Fruit fly (Drosophila melanogaster) whole organism, embryonic: ENCODE data around the gene RpL7A.

Experiments
- Bgb ChIP-seq: fragments of 200-800 bp; sonication (Bioruptor generic); IDR thresholded peaks from 2 replicates; pipeline ENCODE4 v1.3.6; 2022; ENCODE audit warnings: missing biosample characterization, missing genetic modification characterization; ENCODE audit not compliant: partially characterized antibody
- CG10147 ChIP-seq: fragments of 200-800 bp; sonication (Bioruptor generic); optimal IDR thresholded peaks from 2 replicates; lab custom pipeline; 2019; ENCODE audit warnings: missing biosample characterization, mild to moderate bottlenecking, missing genetic modification characterization, moderate library complexity
- CG10462 ChIP-seq: fragments of 200-800 bp; sonication (Bioruptor generic); optimal IDR thresholded peaks from 2 replicates; lab custom pipeline; 2016; ENCODE audit warnings: missing biosample characterization, missing genetic modification characterization
- CG10565 ChIP-seq: fragments of 200-800 bp; sonication (Bioruptor generic); optimal IDR thresholded peaks from 3 replicates; lab custom pipeline; 2016; ENCODE audit warnings: missing biosample characterization, mild to moderate bottlenecking, missing genetic modification characterization
- CG11247 ChIP-seq: fragments of 200-800 bp; sonication (Bioruptor generic); IDR thresholded peaks from 2 replicates; pipeline ENCODE4 v1.3.6; 2022; ENCODE audit warnings: missing biosample characterization, missing genetic modification characterization
- CG12659 ChIP-seq: fragments of 200-800 bp; sonication (Bioruptor generic); optimal IDR thresholded peaks from 3 replicates; lab custom pipeline; 2017; ENCODE audit warnings: mild to moderate bottlenecking, missing biosample characterization, missing genetic modification reagents, missing genetic modification characterization
- CG13775 ChIP-seq: fragments of 200-800 bp; sonication (Bioruptor generic); optimal IDR thresholded peaks from 3 replicates; lab custom pipeline; 2017; ENCODE audit warnings: missing biosample characterization, mild to moderate bottlenecking, missing genetic modification characterization
- CG14441 ChIP-seq: fragments of 200-800 bp; sonication (Bioruptor generic); IDR thresholded peaks from 2 replicates; pipeline ENCODE4 v1.3.6; 2022; ENCODE audit warnings: missing biosample characterization, missing genetic modification characterization
- CG15479 ChIP-seq: fragments of 200-800 bp; sonication (Bioruptor generic); optimal IDR thresholded peaks from 3 replicates; lab custom pipeline; 2019; ENCODE audit warnings: missing biosample characterization, mild to moderate bottlenecking, missing genetic modification characterization, moderate library complexity
- CG17361 ChIP-seq: fragments of 200-800 bp; sonication (Bioruptor generic); IDR thresholded peaks from 3 replicates; pipeline ENCODE4 v1.3.6; 2022; ENCODE audit warnings: missing biosample characterization, missing genetic modification characterization
- CG3726 ChIP-seq: fragments of 200-800 bp; sonication (Bioruptor generic); IDR thresholded peaks from 3 replicates; pipeline ENCODE4, ENCODE4 v1.3.6; 2022; ENCODE audit warnings: missing biosample characterization, missing genetic modification characterization
- CG3838 ChIP-seq: fragments of 200-800 bp; sonication (Bioruptor generic); optimal IDR thresholded peaks from 3 replicates; lab custom pipeline; 2016; ENCODE audit warnings: missing biosample characterization, missing genetic modification characterization
- CG4328 ChIP-seq: fragments of 200-800 bp; sonication (Bioruptor generic); optimal IDR thresholded peaks from 3 replicates; lab custom pipeline; 2017; ENCODE audit warnings: missing biosample characterization, missing genetic modification reagents, missing genetic modification characterization
- CG4730 ChIP-seq: fragments of 200-800 bp; sonication (Bioruptor generic); IDR thresholded peaks from 2 replicates; pipeline ENCODE4 v1.3.6; 2022; ENCODE audit warnings: missing biosample characterization, missing genetic modification characterization
- CG6683 ChIP-seq: fragments of 200-800 bp; sonication (Bioruptor generic); optimal IDR thresholded peaks from 2 replicates; lab custom pipeline; 2017; ENCODE audit warnings: missing biosample characterization, mild to moderate bottlenecking, missing genetic modification characterization, missing genetic modification reagents
- Dek ChIP-seq: fragments of 200-800 bp; sonication (Bioruptor generic); optimal IDR thresholded peaks from 3 replicates; lab custom pipeline; 2019; ENCODE audit warnings: missing biosample characterization, mild to moderate bottlenecking, missing genetic modification characterization, moderate library complexity
- Dfd ChIP-seq, 2 experiments: fragments of >200 bp; optimal IDR thresholded peaks; 2 replicates each; lab custom pipeline; 2017; ENCODE audit warnings: missing biosample characterization in 2 of 2, missing genetic modification characterization in 2 of 2
- Dip2 ChIP-seq: fragments of 200-800 bp; sonication (Bioruptor generic); IDR thresholded peaks from 2 replicates; pipeline ENCODE4 v1.3.6; 2022; ENCODE audit warnings: missing biosample characterization, missing genetic modification characterization
- Dip3 ChIP-seq: fragments of 200-800 bp; sonication (Bioruptor generic); optimal IDR thresholded peaks from 3 replicates; lab custom pipeline; 2016; ENCODE audit warnings: missing biosample characterization, missing genetic modification characterization
- Eip74EF ChIP-seq, 2 experiments: fragments of 200-800 bp in 1 of 2; fragments of >200 bp in 1 of 2; sonication (Bioruptor generic) in 1 of 2; optimal IDR thresholded peaks; 2 replicates each; lab custom pipeline; 2017 to 2019; ENCODE audit warnings: missing biosample characterization in 2 of 2, missing genetic modification characterization in 2 of 2, mild to moderate bottlenecking in 1 of 2, moderate library complexity in 1 of 2
- Ets97D ChIP-seq: fragments of 200-800 bp; sonication (Bioruptor generic); optimal IDR thresholded peaks from 3 replicates; lab custom pipeline; 2016; ENCODE audit warnings: missing biosample characterization, missing genetic modification characterization
- HLH54F ChIP-seq: fragments of 200-800 bp; sonication (Bioruptor generic); optimal IDR thresholded peaks from 3 replicates; lab custom pipeline; 2016; ENCODE audit warnings: missing biosample characterization, missing genetic modification characterization
- Hand ChIP-seq: fragments of 200-800 bp; sonication (Bioruptor generic); optimal IDR thresholded peaks from 2 replicates; lab custom pipeline; 2017; ENCODE audit warnings: mild to moderate bottlenecking, missing biosample characterization, missing genetic modification reagents, missing genetic modification characterization
- Hr3 ChIP-seq: fragments of 200-800 bp; sonication (Bioruptor generic); optimal IDR thresholded peaks from 3 replicates; lab custom pipeline; 2016; ENCODE audit warnings: missing biosample characterization, missing genetic modification characterization
- Mrtf ChIP-seq: fragments of 200-800 bp; sonication (Bioruptor generic); IDR thresholded peaks from 3 replicates; pipeline ENCODE4 v1.3.6; 2022; ENCODE audit warnings: missing biosample characterization, missing genetic modification characterization
- NfI ChIP-seq: fragments of 200-800 bp; sonication (Bioruptor generic); optimal IDR thresholded peaks from 3 replicates; lab custom pipeline; 2018; ENCODE audit warnings: missing biosample characterization, mild to moderate bottlenecking, missing genetic modification characterization, moderate library complexity
- Spps ChIP-seq: fragments of 200-800 bp; sonication (Bioruptor generic); optimal IDR thresholded peaks from 2 replicates; lab custom pipeline; 2018; ENCODE audit warnings: missing biosample characterization, mild to moderate bottlenecking, missing genetic modification characterization
- Usf ChIP-seq: fragments of 200-800 bp; sonication (Bioruptor generic); optimal IDR thresholded peaks from 2 replicates; lab custom pipeline; 2017; ENCODE audit warnings: missing genotype, missing biosample characterization, missing genetic modification characterization
- Vsx1 ChIP-seq: fragments of 200-800 bp; sonication (Bioruptor generic); optimal IDR thresholded peaks from 2 replicates; lab custom pipeline; 2017; ENCODE audit warnings: missing biosample characterization, mild to moderate bottlenecking, missing genetic modification characterization, missing genetic modification reagents
- ab ChIP-seq: fragments of 200-800 bp; sonication (Bioruptor generic); optimal IDR thresholded peaks from 2 replicates; lab custom pipeline; 2016; ENCODE audit warnings: missing biosample characterization, missing genetic modification characterization
- ash1 ChIP-seq: fragments of 200-800 bp; sonication (Bioruptor generic); optimal IDR thresholded peaks from 2 replicates; lab custom pipeline; 2018; ENCODE audit warnings: missing biosample characterization, mild to moderate bottlenecking, missing genetic modification characterization
- bab2 ChIP-seq: fragments of 200-800 bp; sonication (Bioruptor generic); optimal IDR thresholded peaks from 2 replicates; lab custom pipeline; 2016; ENCODE audit warnings: missing biosample characterization, missing genetic modification characterization
- bigmax ChIP-seq: fragments of 200-800 bp; sonication (Bioruptor generic); optimal IDR thresholded peaks from 2 replicates; lab custom pipeline; 2018; ENCODE audit warnings: missing biosample characterization, mild to moderate bottlenecking, missing genetic modification characterization
- cad ChIP-seq: fragments of >200 bp; optimal IDR thresholded peaks from 2 replicates; lab custom pipeline; 2017; ENCODE audit warnings: missing biosample characterization, missing genetic modification characterization
- cg ChIP-seq: fragments of 200-800 bp; sonication (Bioruptor generic); optimal IDR thresholded peaks from 3 replicates; lab custom pipeline; 2019; ENCODE audit warnings: missing biosample characterization, mild to moderate bottlenecking, missing genetic modification characterization, moderate library complexity
- crol ChIP-seq: fragments of 200-800 bp; sonication (Bioruptor generic); IDR thresholded peaks from 2 replicates; pipeline ENCODE4 v1.3.6; 2022; ENCODE audit warnings: missing biosample characterization, missing genetic modification characterization
- danr ChIP-seq: fragments of 200-800 bp; sonication (Bioruptor generic); IDR thresholded peaks from 2 replicates; pipeline ENCODE4 v1.3.6; 2022; ENCODE audit warnings: missing biosample characterization, missing genetic modification characterization
- disco-r ChIP-seq: fragments of 200-800 bp; sonication (Bioruptor generic); optimal IDR thresholded peaks from 2 replicates; lab custom pipeline; 2016; ENCODE audit warnings: missing biosample characterization, missing genetic modification characterization
- eyg ChIP-seq: fragments of 200-800 bp; sonication (Bioruptor generic); optimal IDR thresholded peaks from 3 replicates; lab custom pipeline; 2016; ENCODE audit warnings: missing biosample characterization, missing genetic modification characterization
- fd64A ChIP-seq: fragments of 200-800 bp; sonication (Bioruptor generic); optimal IDR thresholded peaks from 3 replicates; lab custom pipeline; 2018; ENCODE audit warnings: missing biosample characterization, mild to moderate bottlenecking, missing genetic modification characterization
- gcm2 ChIP-seq: fragments of 200-800 bp; sonication (Bioruptor generic); optimal IDR thresholded peaks from 2 replicates; lab custom pipeline; 2016; ENCODE audit warnings: missing biosample characterization, missing genetic modification characterization
- gsb ChIP-seq: fragments of 200-800 bp; sonication (Bioruptor generic); IDR thresholded peaks from 2 replicates; pipeline ENCODE4 v1.3.6; 2022; ENCODE audit warnings: missing biosample characterization, missing genetic modification characterization
- lola ChIP-seq, 3 experiments: fragments of >200 bp in 2 of 3; fragments of 200-800 bp in 1 of 3; sonication (Bioruptor generic) in 1 of 3; optimal IDR thresholded peaks; 2 replicates each; lab custom pipeline; 2017 to 2019; ENCODE audit warnings: missing biosample characterization in 3 of 3, missing genetic modification characterization in 3 of 3, mild to moderate bottlenecking in 1 of 3, moderate library complexity in 1 of 3
- maf-S ChIP-seq: fragments of 200-800 bp; sonication (Bioruptor generic); optimal IDR thresholded peaks from 2 replicates; lab custom pipeline; 2016; ENCODE audit warnings: missing biosample characterization, missing genetic modification characterization
- mam ChIP-seq: fragments of 200-800 bp; sonication (Bioruptor generic); optimal IDR thresholded peaks from 3 replicates; lab custom pipeline; 2016; ENCODE audit warnings: missing biosample characterization, missing genetic modification characterization
- p53 ChIP-seq: fragments of 200-800 bp; sonication (Bioruptor generic); optimal IDR thresholded peaks from 2 replicates; lab custom pipeline; 2016; ENCODE audit warnings: missing biosample characterization, missing genetic modification characterization
- pan ChIP-seq, 4 experiments: fragments of >200 bp in 3 of 4; fragments of 200-800 bp in 1 of 4; sonication (Bioruptor generic) in 1 of 4; optimal IDR thresholded peaks in 3 of 4; IDR thresholded peaks in 1 of 4; 2 replicates each; pipeline versions ENCODE4 v1.3.6 to Lab custom; 2017 to 2022; ENCODE audit warnings: missing biosample characterization in 2 of 4, missing genetic modification characterization in 2 of 4, mixed read lengths in 1 of 4
- peb ChIP-seq: fragments of 200-800 bp; sonication (Bioruptor generic); IDR thresholded peaks from 2 replicates; pipeline ENCODE4 v1.3.6; 2022; ENCODE audit warnings: missing biosample characterization, missing genetic modification characterization
- pum ChIP-seq: fragments of 200-800 bp; sonication (Bioruptor generic); optimal IDR thresholded peaks from 2 replicates; lab custom pipeline; 2016; ENCODE audit warnings: missing biosample characterization, missing genetic modification characterization

Gene RpL7A

DNA sequence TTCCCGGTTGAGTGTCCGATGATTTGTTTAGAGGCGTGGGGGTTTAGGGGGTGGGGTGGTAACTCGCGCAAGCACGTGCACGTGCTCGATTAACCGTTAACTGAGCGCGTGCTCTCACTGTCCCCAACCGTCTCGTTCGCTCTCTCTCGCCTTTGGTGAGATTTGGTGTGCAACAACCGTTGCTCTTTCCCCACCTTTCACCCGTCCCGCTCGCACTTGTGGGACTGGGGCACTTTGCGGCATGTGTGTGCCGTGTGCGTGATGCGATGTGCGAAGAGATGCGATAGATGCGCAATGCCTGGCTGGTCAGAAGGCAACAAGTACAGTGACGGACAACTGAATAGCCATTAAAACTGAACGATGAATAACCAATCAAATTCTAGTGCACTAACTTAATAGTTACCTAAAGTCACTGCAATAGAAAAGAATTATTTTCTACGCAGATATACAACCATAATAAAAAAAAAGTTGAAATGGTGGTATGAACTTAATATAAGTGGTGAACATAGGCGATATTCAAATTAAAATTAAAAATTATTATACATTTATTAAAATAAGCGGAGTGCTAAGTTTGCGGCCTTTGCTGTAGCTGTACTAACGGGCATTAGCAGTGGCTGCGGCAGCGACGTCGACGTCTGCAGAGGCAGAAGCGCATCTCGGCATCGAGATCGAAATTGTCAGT lies 38.2 kb upstream of the RpL7A start (continued):
- TF ChIP-seq NfI (peak; percentile 85), Vsx1 (peak; percentile 74), CG4328 (GFP tag; lab: Kevin White, UChicago) (peak; percentile 80), Bgb (no peak), peb (GFP tag; lab: Robert Waterston, UW) (peak; percentile 81), Eip74EF (GFP tag; optimal IDR thresholded peaks at IDR 0.05; lab: Kevin White, UChicago) (peak in 1 of 2 experiments; percentile 86), pum (peak; percentile 53), Dfd (GFP tag; optimal IDR thresholded peaks at IDR 0.05; lab: Kevin White, UChicago) (no peak), Usf (peak; percentile 82), CG3726 (GFP tag; lab: Robert Waterston, UW) (peak; percentile 75; the same call in 1 of the 3 replicates), CG10565 (peak; percentile 38), Spps (tag; lab: Kevin White, UChicago) (peak; percentile 91), mam (GFP tag; lab: Kevin White, UChicago) (no peak), ab (GFP tag; lab: Kevin White, UChicago) (no peak), CG17361 (peak; percentile 97), fd64A (GFP tag; lab: Kevin White, UChicago) (peak; percentile 70), Hr3 (GFP tag; lab: Kevin White, UChicago) (peak; percentile 84), CG6683 (peak; percentile 74), CG13775 (GFP tag; lab: Kevin White, UChicago) (peak; percentile 86), Dip2 (no peak), CG3838 (GFP tag; lab: Kevin White, UChicago) (no peak), p53 (no peak), lola (GFP tag; optimal IDR thresholded peaks at IDR 0.05; lab: Kevin White, UChicago) (peak in 1 of 3 experiments; percentile 94), crol (GFP tag; lab: Robert Waterston, UW) (peak; percentile 46), CG15479 (GFP tag; lab: Kevin White, UChicago) (no peak), Dek (tag; lab: Kevin White, UChicago) (peak; percentile 79), Dip3 (no peak), cad (no peak), Mrtf (GFP tag; lab: Robert Waterston, UW) (peak; percentile 48; the same call in 1 of the 3 replicates), cg (GFP tag; lab: Kevin White, UChicago) (peak; percentile 11), HLH54F (no peak), bigmax (GFP tag; lab: Kevin White, UChicago) (peak; percentile 16), Ets97D (GFP tag; lab: Kevin White, UChicago) (no peak), pan (optimal IDR thresholded peaks at IDR 0.05; lab: Kevin White, UChicago) (no peak), pan (GFP tag; optimal IDR thresholded peaks at IDR 0.05 in 1 of 2, IDR thresholded peaks at IDR 0.05 in 1 of 2) (peak in 1 of 2 experiments; percentile 76), danr (GFP tag; lab: Robert Waterston, UW) (peak; percentile 76), gcm2 (GFP tag; lab: Kevin White, UChicago) (peak; percentile 8), CG11247 (peak; percentile 46; the same call in 1 of the 2 replicates), bab2 (GFP tag; lab: Kevin White, UChicago) (peak; percentile 48), CG4730 (GFP tag; lab: Robert Waterston, UW) (peak; percentile 58), CG10462 (GFP tag; lab: Kevin White, UChicago) (peak; percentile 50), ash1 (GFP tag; lab: Kevin White, UChicago) (no peak), eyg (no peak), CG10147 (GFP tag; lab: Kevin White, UChicago) (peak; percentile 81), CG12659 (GFP tag; lab: Kevin White, UChicago) (peak; percentile 89), disco-r (no peak), gsb (GFP tag; lab: Robert Waterston, UW) (no peak), Hand (GFP tag; lab: Kevin White, UChicago) (peak; percentile 62), maf-S (GFP tag; lab: Kevin White, UChicago) (no peak), CG14441 (GFP tag; lab: Robert Waterston, UW) (peak; percentile 66; the same call in 1 of the 2 replicates)
